Fruit fly (Drosophila melanogaster): ENCODE measurements around the gene CG6462.

CG6462 gene

DNA sequence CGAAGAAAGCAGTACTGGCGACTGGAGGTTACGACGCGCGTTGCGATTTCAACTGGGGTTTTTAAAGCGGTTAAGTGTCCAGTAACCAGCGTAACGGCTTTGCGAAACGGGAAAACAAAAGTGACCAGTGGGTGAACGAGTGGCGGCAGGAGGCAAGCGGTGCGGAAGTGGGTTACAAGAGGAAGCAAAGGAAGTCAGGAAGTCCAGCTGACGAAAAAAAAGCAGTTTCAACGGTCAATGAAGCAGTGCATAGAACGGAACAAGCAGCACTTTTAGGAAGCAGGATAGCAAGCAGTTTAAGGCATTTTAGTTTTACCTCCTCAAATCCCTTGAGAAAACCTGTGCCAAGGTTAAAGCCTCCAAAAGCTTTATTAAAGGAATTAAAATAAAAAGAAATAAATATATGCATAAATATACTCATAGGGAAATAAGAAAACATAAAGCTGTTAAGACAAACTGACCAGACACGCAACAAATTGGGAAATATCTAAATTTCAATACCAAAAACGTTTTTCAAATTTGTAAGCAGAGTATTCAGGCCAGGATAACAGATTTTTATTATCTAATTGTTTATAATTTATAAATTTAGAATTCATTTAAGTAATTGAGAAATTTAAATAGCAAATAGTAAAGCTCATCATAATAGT, 22.3 kb downstream of the CG6462 start, which contains the start of gene CG6592 (continued):
- peak; percentile 28 for TF ChIP-seq dm (GFP tag; optimal IDR thresholded peaks at IDR 0.05)
- no peak for TF ChIP-seq TFAM (GFP tag; optimal IDR thresholded peaks at IDR 0.05)
- no peak for TF ChIP-seq CG7928 (GFP tag; optimal IDR thresholded peaks at IDR 0.05)
- 0 out of 2 replicates have a peak, but pooled peaks have one; percentile 8 for TF ChIP-seq CG6689 (GFP tag; IDR thresholded peaks at IDR 0.05)
- peak in 1 of 2 experiments; percentile 14 for TF ChIP-seq Hr51 (GFP tag; optimal IDR thresholded peaks at IDR 0.05)
- no peak for TF ChIP-seq pum (GFP tag; optimal IDR thresholded peaks at IDR 0.05)
- TF ChIP-seq CG17385 (GFP tag; optimal IDR thresholded peaks at IDR 0.05): peak; percentile 66
- no peak for TF ChIP-seq Nf-YB (GFP tag; optimal IDR thresholded peaks at IDR 0.05)
- TF ChIP-seq CG18619 (GFP tag; optimal IDR thresholded peaks at IDR 0.05): peak; percentile 44
- TF ChIP-seq CG1792 (GFP tag; optimal IDR thresholded peaks at IDR 0.05): no peak
- peak; percentile 14 for TF ChIP-seq CG3065 (GFP tag; optimal IDR thresholded peaks at IDR 0.05)
- TF ChIP-seq CG8359 (GFP tag; optimal IDR thresholded peaks at IDR 0.05; ENCODE audit: borderline replicate concordance): no peak
- TF ChIP-seq Nf-YA (GFP tag; IDR thresholded peaks at IDR 0.05): no peak
- TF ChIP-seq slou (GFP tag; optimal IDR thresholded peaks at IDR 0.05): no peak
- no peak for TF ChIP-seq Ptx1 (GFP tag; IDR thresholded peaks at IDR 0.05)
- TF ChIP-seq Tbp (GFP tag; optimal IDR thresholded peaks at IDR 0.05): no peak
- no peak for TF ChIP-seq CG7786 (GFP tag; optimal IDR thresholded peaks at IDR 0.05)
- no peak for TF ChIP-seq ATbp (GFP tag; optimal IDR thresholded peaks at IDR 0.05)
- TF ChIP-seq eyg (GFP tag; optimal IDR thresholded peaks at IDR 0.05): no peak
- peak; percentile 32; the same call in 1 of the 2 replicates for TF ChIP-seq H2.0 (GFP tag; IDR thresholded peaks at IDR 0.05)
- peak; percentile 28 for TF ChIP-seq NC2α (GFP tag; optimal IDR thresholded peaks at IDR 0.05)
- no peak for TF ChIP-seq CG30020 (tag; optimal IDR thresholded peaks at IDR 0.05)
- no peak for TF ChIP-seq CG4854 (GFP tag; optimal IDR thresholded peaks at IDR 0.05)
- no peak for TF ChIP-seq CG14667 (GFP tag; IDR thresholded peaks at IDR 0.05)
- TF ChIP-seq ttk (GFP tag; IDR thresholded peaks at IDR 0.05): no peak
- TF ChIP-seq Trl (optimal IDR thresholded peaks at IDR 0.05): no peak
- TF ChIP-seq Trl (GFP tag; optimal IDR thresholded peaks at IDR 0.05): no peak
- no peak for TF ChIP-seq jigr1 (GFP tag; IDR thresholded peaks at IDR 0.05)
- TF ChIP-seq CG4617 (GFP tag; optimal IDR thresholded peaks at IDR 0.05; ENCODE audit: borderline replicate concordance): peak; percentile 36
- peak; percentile 25 for TF ChIP-seq CG15479 (GFP tag; optimal IDR thresholded peaks at IDR 0.05)
- TF ChIP-seq CG15269 (tag; optimal IDR thresholded peaks at IDR 0.05): no peak
- TF ChIP-seq CG12236 (GFP tag; optimal IDR thresholded peaks at IDR 0.05): peak; percentile 44
- no peak for TF ChIP-seq bigmax (GFP tag; optimal IDR thresholded peaks at IDR 0.05)
- peak; percentile 80 for TF ChIP-seq CG9727 (GFP tag; optimal IDR thresholded peaks at IDR 0.05)
- no peak for TF ChIP-seq CG18011 (GFP tag; optimal IDR thresholded peaks at IDR 0.05)
- no peak for TF ChIP-seq sd (tag; optimal IDR thresholded peaks at IDR 0.05)
- TF ChIP-seq tin (GFP tag; optimal IDR thresholded peaks at IDR 0.05): no peak
- TF ChIP-seq ewg (GFP tag; optimal IDR thresholded peaks at IDR 0.05): peak; percentile 87
- TF ChIP-seq Dll (GFP tag; IDR thresholded peaks at IDR 0.05; ENCODE audit: partially characterized antibody): no peak
- no peak for TF ChIP-seq CG10462 (GFP tag; optimal IDR thresholded peaks at IDR 0.05)
- peak; percentile 67 for TF ChIP-seq Hsf (GFP tag; optimal IDR thresholded peaks at IDR 0.05)
- TF ChIP-seq mam (GFP tag; optimal IDR thresholded peaks at IDR 0.05): peak; percentile 4
- peak; percentile 19 for TF ChIP-seq CG13624 (GFP tag; optimal IDR thresholded peaks at IDR 0.05)
- TF ChIP-seq Camta (GFP tag; optimal IDR thresholded peaks at IDR 0.05): peak; percentile 41
- peak; percentile 16 for TF ChIP-seq trh (GFP tag; optimal IDR thresholded peaks at IDR 0.05)
- TF ChIP-seq CG33557 (GFP tag; optimal IDR thresholded peaks at IDR 0.05): peak; percentile 65
- no peak for TF ChIP-seq MESR4 (GFP tag; optimal IDR thresholded peaks at IDR 0.05)
- TF ChIP-seq caup (GFP tag; optimal IDR thresholded peaks at IDR 0.05; ENCODE audit: severe bottlenecking): no peak
- no peak for TF ChIP-seq scrt (GFP tag; optimal IDR thresholded peaks at IDR 0.05)
- peak; percentile 4 for TF ChIP-seq slp2 (GFP tag; optimal IDR thresholded peaks at IDR 0.05)
